Fruit fly (Drosophila melanogaster): ENCODE measurements around the gene CG3345.

DNA sequence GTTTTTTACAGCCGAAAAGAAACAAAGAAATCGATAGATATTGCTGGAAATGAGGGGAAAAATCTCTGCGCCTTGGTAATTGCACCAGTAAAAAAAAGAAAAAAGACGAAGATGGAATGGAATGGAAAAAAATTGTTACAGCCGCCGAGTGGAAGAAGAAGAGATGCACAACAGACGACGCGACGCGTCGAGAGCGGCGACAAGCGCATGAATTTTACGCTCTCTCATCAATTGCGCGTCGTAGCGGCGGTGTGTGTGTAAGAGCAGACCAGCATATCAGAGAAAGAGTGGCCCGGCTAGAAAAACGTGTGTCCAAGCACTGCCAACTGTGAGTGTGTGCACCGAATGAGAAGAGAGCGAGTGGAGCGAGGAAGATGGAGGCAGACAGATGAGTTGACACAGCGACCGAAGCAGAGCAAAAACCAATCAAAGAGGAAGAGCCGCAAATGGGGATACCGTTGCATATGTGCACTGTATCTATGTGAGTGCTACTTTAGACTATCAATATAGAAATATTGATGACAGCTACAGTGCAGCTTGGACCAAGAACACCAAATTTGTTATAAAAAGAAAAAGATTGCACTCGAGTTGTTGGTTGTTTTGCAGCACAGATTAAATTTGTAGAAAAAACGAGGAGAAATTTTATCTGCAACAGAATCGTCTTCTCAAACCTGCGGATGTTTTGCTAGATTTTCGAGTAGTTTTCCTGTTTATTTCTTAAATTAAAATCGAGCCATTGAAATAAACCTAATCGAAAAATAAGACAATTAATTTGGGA is 19.7 kb upstream of the CG3345 start:
- no peak for TF ChIP-seq pan (optimal IDR thresholded peaks at IDR 0.05)
- peak in 1 of 2 experiments; percentile 49 for TF ChIP-seq foxo (GFP tag; optimal IDR thresholded peaks at IDR 0.05)
- TF ChIP-seq psq (GFP tag; optimal IDR thresholded peaks at IDR 0.05), result peak; percentile 55
- TF ChIP-seq lola (GFP tag; optimal IDR thresholded peaks at IDR 0.05), result no peak
- TF ChIP-seq Vsx2 (GFP tag; optimal IDR thresholded peaks at IDR 0.05; ENCODE audit: partially characterized antibody), result no peak
- no peak for TF ChIP-seq Dfd (GFP tag; optimal IDR thresholded peaks at IDR 0.05)
- TF ChIP-seq CG32264 (GFP tag; optimal IDR thresholded peaks at IDR 0.05), result no peak
- no peak for TF ChIP-seq sage (GFP tag; optimal IDR thresholded peaks at IDR 0.05)
- peak; percentile 39 for TF ChIP-seq Jra (GFP tag; optimal IDR thresholded peaks at IDR 0.05)

Measured in whole organism, wandering third instar larva.